Worm (Caenorhabditis elegans) whole organism, mixed stage, embryonic: ENCODE data around the gene abcf-1.

Source experiments
- blmp-1 ChIP-seq: fragments of 150-350 bp; optimal IDR thresholded peaks from 2 replicates; lab custom pipeline; 2014; ENCODE audit warnings: missing biosample characterization, missing genetic modification characterization
- hlh-1 ChIP-seq: fragments of 150-350 bp; optimal IDR thresholded peaks from 2 replicates; lab custom pipeline; 2014; ENCODE audit warnings: missing biosample characterization, missing genetic modification reagents, missing genetic modification characterization
- lin-13 ChIP-seq: fragments of 150-350 bp; optimal IDR thresholded peaks from 2 replicates; lab custom pipeline; 2014; ENCODE audit warnings: missing biosample characterization, missing genetic modification characterization
- lsy-2 ChIP-seq: fragments of 150-350 bp; optimal IDR thresholded peaks from 2 replicates; lab custom pipeline; 2014; ENCODE audit warnings: missing biosample characterization, missing genetic modification characterization
- mab-5 ChIP-seq: fragments of 150-350 bp; optimal IDR thresholded peaks from 2 replicates; lab custom pipeline; 2014; ENCODE audit warnings: missing biosample characterization, missing genetic modification characterization
- nhr-2 ChIP-seq: fragments of 150-350 bp; optimal IDR thresholded peaks from 2 replicates; lab custom pipeline; 2014; ENCODE audit warnings: missing biosample characterization, missing genetic modification characterization
- nhr-28 ChIP-seq: fragments of 150-350 bp; optimal IDR thresholded peaks from 2 replicates; lab custom pipeline; 2014; ENCODE audit warnings: missing biosample characterization, missing genetic modification characterization
- nhr-76 ChIP-seq: sonication (generic microtip); optimal IDR thresholded peaks from 2 replicates; lab custom pipeline; 2017; ENCODE audit warnings: missing biosample characterization, missing genetic modification characterization
- pha-4 ChIP-seq: fragments of 150-350 bp; optimal IDR thresholded peaks from 2 replicates; lab custom pipeline; 2018; ENCODE audit warnings: missing biosample characterization, missing genetic modification reagents, missing genetic modification characterization
- sem-2 ChIP-seq: fragments of 200-800 bp; sonication (Bioruptor generic); optimal IDR thresholded peaks from 2 replicates; lab custom pipeline; 2018; ENCODE audit warnings: mild to moderate bottlenecking, missing genetic modification characterization, missing compliant biosample characterization
- snpc-4 ChIP-seq: fragments of 150-350 bp; optimal IDR thresholded peaks from 2 replicates; lab custom pipeline; 2014; ENCODE audit warnings: missing biosample characterization, missing genetic modification characterization
- unc-120 ChIP-seq: sonication (generic microtip); optimal IDR thresholded peaks from 2 replicates; lab custom pipeline; 2017; ENCODE audit warnings: missing genetic modification characterization, missing compliant biosample characterization; ENCODE audit not compliant: poor library complexity, severe bottlenecking
- unc-62 ChIP-seq: fragments of 150-350 bp; optimal IDR thresholded peaks from 2 replicates; lab custom pipeline; 2014; ENCODE audit warnings: missing biosample characterization, missing genetic modification reagents, missing genetic modification characterization
- ztf-11 ChIP-seq: fragments of 150-350 bp; optimal IDR thresholded peaks from 2 replicates; lab custom pipeline; 2014; ENCODE audit warnings: missing biosample characterization, missing genetic modification characterization

DNA sequence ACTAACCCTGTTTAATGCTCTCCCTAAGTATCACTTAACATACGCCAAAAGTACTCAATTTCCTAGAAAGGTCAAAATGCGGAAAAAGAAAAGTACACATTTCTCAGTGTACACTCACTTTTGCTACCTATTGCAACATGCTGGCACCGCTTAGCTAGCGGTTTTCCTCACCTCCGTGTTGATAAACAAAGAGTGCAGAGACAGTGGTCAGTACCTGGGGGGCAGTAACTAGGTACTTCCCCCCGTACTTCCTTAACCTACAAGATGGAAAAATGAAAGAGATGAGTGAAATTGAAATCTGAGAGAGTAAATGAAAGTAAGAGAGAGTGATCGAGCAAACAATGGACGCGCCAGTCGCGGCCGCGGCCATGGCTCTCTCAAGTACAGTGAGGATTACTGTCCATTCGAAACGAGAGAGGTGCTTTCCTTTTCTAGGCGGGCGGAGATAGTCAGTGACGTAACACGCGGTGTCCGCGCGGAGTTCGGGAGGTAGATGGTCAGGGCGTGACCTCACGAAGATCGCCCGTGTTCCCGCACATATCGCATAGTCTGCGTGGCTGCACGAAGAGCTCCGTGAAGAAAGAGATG, 26.9 kb downstream of the abcf-1 start, which contains the start of gene cky-1:
- TF ChIP-seq unc-62 (GFP tag; lab: Kevin White, UChicago) (no peak), mab-5 (no peak), lin-13 (tag; lab: Kevin White, UChicago) (no peak), snpc-4 (no peak), ztf-11 (tag; lab: Kevin White, UChicago) (no peak), hlh-1 (tag; lab: Kevin White, UChicago) (no peak), nhr-76 (no peak), blmp-1 (tag; lab: Kevin White, UChicago) (no peak), nhr-28 (no peak), lsy-2 (tag; lab: Kevin White, UChicago) (no peak), unc-120 (tag; lab: Kevin White, UChicago) (no peak), sem-2 (GFP tag; lab: Kevin White, UChicago) (no peak), nhr-2 (tag; lab: Kevin White, UChicago) (no peak), pha-4 (tag; lab: Kevin White, UChicago) (no peak)
